Worm (Caenorhabditis elegans): ENCODE data around the gene K02E2.11.

Gene K02E2.11

ce11 chrV:20416335-20416734, 33.2 kb downstream of the K02E2.11 start:
- no peak for TF ChIP-seq ekl-4 (GFP tag; IDR thresholded peaks at IDR 0.05)
- no peak for TF ChIP-seq dpff-1 (tag; optimal IDR thresholded peaks at IDR 0.05)
- no peak for TF ChIP-seq unc-130 (GFP tag; optimal IDR thresholded peaks at IDR 0.05)
- TF ChIP-seq nfya-2 (GFP tag; IDR thresholded peaks at IDR 0.05), result no peak
- no peak for TF ChIP-seq ceh-79 (tag; optimal IDR thresholded peaks at IDR 0.05)
- no peak for TF ChIP-seq B0019.2 (GFP tag; conservative IDR thresholded peaks at IDR 0.05)
- TF ChIP-seq B0261.1 (tag; optimal IDR thresholded peaks at IDR 0.05), result no peak
- no peak for TF ChIP-seq lag-1 (GFP tag; IDR thresholded peaks at IDR 0.05)
- no peak for TF ChIP-seq Y53F4B.3 (GFP tag; IDR thresholded peaks at IDR 0.05)
- TF ChIP-seq madf-6 (GFP tag; IDR thresholded peaks at IDR 0.05), result no peak

ce11 chrV:20416790-20417189, 33.7 kb downstream of the K02E2.11 start:
- TF ChIP-seq let-607 (tag; optimal IDR thresholded peaks at IDR 0.05), result no peak
- TF ChIP-seq ZK185.1 (tag; optimal IDR thresholded peaks at IDR 0.05; ENCODE audit: poor library complexity, severe bottlenecking), result no peak
- no peak for TF ChIP-seq dox-1 (GFP tag; IDR thresholded peaks at IDR 0.05)
- TF ChIP-seq cebp-1 (GFP tag; IDR thresholded peaks at IDR 0.05), result peak; percentile 19; the same call in 1 of the 2 replicates
- TF ChIP-seq cebp-1 (tag; optimal IDR thresholded peaks at IDR 0.05), result peak; percentile 60
- TF ChIP-seq K12H6.12 (tag; optimal IDR thresholded peaks at IDR 0.05), result no peak
- no peak for TF ChIP-seq ztf-18 (tag; optimal IDR thresholded peaks at IDR 0.05)
- no peak for TF ChIP-seq ceh-100 (GFP tag; IDR thresholded peaks at IDR 0.05)
- no peak for TF ChIP-seq K11D2.4 (GFP tag; IDR thresholded peaks at IDR 0.05)
- no peak for TF ChIP-seq rpc-1 (optimal IDR thresholded peaks at IDR 0.05)
- TF ChIP-seq rpc-1 (tag; optimal IDR thresholded peaks at IDR 0.05), result no peak
- TF ChIP-seq F55B11.4 (tag; optimal IDR thresholded peaks at IDR 0.05; ENCODE audit: borderline replicate concordance, insufficient read depth), result no peak
- no peak for TF ChIP-seq ztf-25 (GFP tag; IDR thresholded peaks at IDR 0.05)
- no peak for TF ChIP-seq lin-40 (tag; optimal IDR thresholded peaks at IDR 0.05)
- peak; percentile 14 for TF ChIP-seq nhr-80 (tag; optimal IDR thresholded peaks at IDR 0.05)
- TF ChIP-seq rcor-1 (GFP tag; IDR thresholded peaks at IDR 0.05), result no peak

- TF ChIP-seq F37B4.10 (GFP tag; IDR thresholded peaks at IDR 0.05), result no peak
- no peak for TF ChIP-seq B0261.1 (tag; optimal IDR thresholded peaks at IDR 0.05)
- no peak for TF ChIP-seq fkh-3 (tag; optimal IDR thresholded peaks at IDR 0.05)
- TF ChIP-seq nfya-1 (tag; optimal IDR thresholded peaks at IDR 0.05; ENCODE audit: borderline replicate concordance, insufficient read depth), result no peak
- no peak for TF ChIP-seq mel-28 (tag; optimal IDR thresholded peaks at IDR 0.05; ENCODE audit: borderline replicate concordance)
- TF ChIP-seq ceh-91 (GFP tag; IDR thresholded peaks at IDR 0.05), result no peak
- no peak for TF ChIP-seq cebp-2 (GFP tag; IDR thresholded peaks at IDR 0.05)
- TF ChIP-seq ztf-3 (GFP tag; optimal IDR thresholded peaks at IDR 0.05), result no peak
- TF ChIP-seq ztf-6 (GFP tag; IDR thresholded peaks at IDR 0.05), result no peak
- TF ChIP-seq F23B12.7 (tag; optimal IDR thresholded peaks at IDR 0.05; ENCODE audit: insufficient read depth), result no peak
- no peak for TF ChIP-seq F33H1.4 (GFP tag; IDR thresholded peaks at IDR 0.05)
- no peak for TF ChIP-seq egl-18 (GFP tag; IDR thresholded peaks at IDR 0.05)
- TF ChIP-seq rec-8 (tag; optimal IDR thresholded peaks at IDR 0.05), result no peak
- no peak for TF ChIP-seq ccch-3 (GFP tag; optimal IDR thresholded peaks at IDR 0.05)
- TF ChIP-seq chd-7 (tag; optimal IDR thresholded peaks at IDR 0.05), result no peak
- no peak for TF ChIP-seq ama-1 (optimal IDR thresholded peaks at IDR 0.05)
- TF ChIP-seq ama-1 (GFP tag; optimal IDR thresholded peaks at IDR 0.05), result no peak
- TF ChIP-seq bed-1 (GFP tag; IDR thresholded peaks at IDR 0.05), result no peak
- no peak for TF ChIP-seq unc-62 (GFP tag; optimal IDR thresholded peaks at IDR 0.05)
- no peak for TF ChIP-seq efl-1 (GFP tag; optimal IDR thresholded peaks at IDR 0.05)
- peak; percentile 46 for TF ChIP-seq attf-5 (GFP tag; optimal IDR thresholded peaks at IDR 0.05)
- no peak for TF ChIP-seq Y56A3A.18 (GFP tag; IDR thresholded peaks at IDR 0.05)
- TF ChIP-seq sptf-2 (GFP tag; optimal IDR thresholded peaks at IDR 0.05), result no peak
- TF ChIP-seq nfyb-1 (GFP tag; IDR thresholded peaks at IDR 0.05), result no peak; the same call in 1 of the 2 replicates
Measured at ce11 chrV:20417809-20418208, 34.7 kb downstream of the K02E2.11 start.
